Worm (Caenorhabditis elegans): ENCODE measurements around the gene cdh-8.

ce11 chrIV:319654-320053, 20.0 kb upstream of the cdh-8 start:
- TF ChIP-seq zag-1 (tag; optimal IDR thresholded peaks at IDR 0.05): no peak
- no peak for TF ChIP-seq lin-39 (tag; optimal IDR thresholded peaks at IDR 0.05)
- TF ChIP-seq sox-4 (tag; optimal IDR thresholded peaks at IDR 0.05): no peak
- TF ChIP-seq lin-13 (GFP tag; optimal IDR thresholded peaks at IDR 0.05): no peak
- TF ChIP-seq fos-1 (tag; optimal IDR thresholded peaks at IDR 0.05): no peak
- no peak for TF ChIP-seq pqm-1 (tag; optimal IDR thresholded peaks at IDR 0.05)
